Fruit fly (Drosophila melanogaster) whole organism, embryonic: ENCODE results near the gene CG3036.

Source experiments
- Hr3 ChIP-seq: fragments of 200-800 bp; sonication (Bioruptor generic); optimal IDR thresholded peaks from 3 replicates; lab custom pipeline; 2016; ENCODE audit warnings: missing biosample characterization, missing genetic modification characterization
- al ChIP-seq: fragments of 200-800 bp; sonication (Bioruptor generic); IDR thresholded peaks from 2 replicates; pipeline ENCODE4 v1.3.6; 2022; ENCODE audit warnings: missing biosample characterization, missing genetic modification characterization
- luna ChIP-seq: fragments of 200-800 bp; sonication (Bioruptor generic); optimal IDR thresholded peaks from 2 replicates; lab custom pipeline; 2016; ENCODE audit warnings: missing biosample characterization, missing genetic modification characterization
- nau ChIP-seq: fragments of 200-800 bp; sonication (Bioruptor generic); optimal IDR thresholded peaks from 3 replicates; lab custom pipeline; 2017; ENCODE audit warnings: missing biosample characterization, mild to moderate bottlenecking, missing genetic modification characterization, missing genetic modification reagents
- scrt ChIP-seq: fragments of 200-800 bp; sonication (Bioruptor generic); optimal IDR thresholded peaks from 2 replicates; lab custom pipeline; 2018; ENCODE audit warnings: missing biosample characterization, mild to moderate bottlenecking, missing genetic modification characterization, moderate library complexity
- so ChIP-seq: fragments of 200-800 bp; sonication (Bioruptor generic); IDR thresholded peaks from 3 replicates; pipeline ENCODE4 v1.3.6; 2022; ENCODE audit warnings: missing biosample characterization, missing genetic modification characterization

- TF ChIP-seq luna (GFP tag; lab: Kevin White, UChicago) (no peak), scrt (GFP tag; lab: Kevin White, UChicago) (no peak), so (GFP tag; lab: Robert Waterston, UW) (no peak), nau (GFP tag; lab: Kevin White, UChicago) (no peak), al (GFP tag; lab: Robert Waterston, UW) (no peak), Hr3 (no peak)
These were observed 50.4 kb downstream of the CG3036 start, which contains the start of gene synr for dm6 chr2L:4942257-4942792.
